Worm (Caenorhabditis elegans) whole organism, L1 larva: Measurements from ENCODE around the gene rab-14.

ENCODE experiments used
- C04F5.9 ChIP-seq: sonication (generic microtip); optimal IDR thresholded peaks from 2 replicates; lab custom pipeline; 2016; ENCODE audit warnings: missing genetic modification characterization, missing compliant biosample characterization
- C34B4.2 ChIP-seq: sonication (generic microtip); optimal IDR thresholded peaks from 2 replicates; lab custom pipeline; 2017; ENCODE audit warnings: mild to moderate bottlenecking, missing genetic modification characterization, missing compliant biosample characterization
- F16B12.6 ChIP-seq: fragments of 150-350 bp; optimal IDR thresholded peaks from 2 replicates; lab custom pipeline; 2014; ENCODE audit warnings: missing biosample characterization, missing genetic modification characterization
- aha-1 ChIP-seq: fragments of 150-350 bp; optimal IDR thresholded peaks from 2 replicates; lab custom pipeline; 2014; ENCODE audit warnings: missing biosample characterization, missing genetic modification characterization
- alr-1 ChIP-seq: fragments of 200-800 bp; sonication (Bioruptor generic); optimal IDR thresholded peaks from 2 replicates; lab custom pipeline; 2018; ENCODE audit warnings: borderline replicate concordance, mild to moderate bottlenecking, missing genetic modification characterization, missing compliant biosample characterization
- ama-1 ChIP-seq: fragments of 150-350 bp; optimal IDR thresholded peaks from 2 replicates; lab custom pipeline; 2014
- ceh-8 ChIP-seq: fragments of 200-800 bp; sonication (Bioruptor generic); optimal IDR thresholded peaks from 2 replicates; lab custom pipeline; 2018; ENCODE audit warnings: mild to moderate bottlenecking, missing genetic modification characterization, moderate library complexity, missing compliant biosample characterization
- ceh-82 ChIP-seq, 3 experiments: fragments of 150-350 bp in 1 of 3; sonication (generic microtip) in 2 of 3; optimal IDR thresholded peaks; 2 replicates each; lab custom pipeline; 2014 to 2017; ENCODE audit warnings: missing biosample characterization in 3 of 3, missing genetic modification characterization in 3 of 3
- ces-1 ChIP-seq: fragments of 150-350 bp; optimal IDR thresholded peaks from 2 replicates; lab custom pipeline; 2014; ENCODE audit warnings: missing biosample characterization, missing genetic modification reagents, missing genetic modification characterization
- efl-3 ChIP-seq: fragments of 200-800 bp; sonication (Bioruptor generic); optimal IDR thresholded peaks from 2 replicates; lab custom pipeline; 2018; ENCODE audit warnings: mild to moderate bottlenecking, missing genetic modification characterization, missing compliant biosample characterization
- egl-27 ChIP-seq, 2 experiments: fragments of 150-350 bp in 1 of 2; sonication (generic microtip); optimal IDR thresholded peaks; 3 replicates each; lab custom pipeline; 2017 to 2018; ENCODE audit warnings: missing biosample characterization in 2 of 2, missing genetic modification characterization in 2 of 2, missing genetic modification reagents in 2 of 2
- ets-5 ChIP-seq: fragments of 200-800 bp; sonication (Bioruptor generic); IDR thresholded peaks from 2 replicates; pipeline ENCODE4 v1.3.6; 2022; ENCODE audit warnings: missing genetic modification characterization, missing compliant biosample characterization
- fkh-10 ChIP-seq: sonication (generic microtip); optimal IDR thresholded peaks from 2 replicates; lab custom pipeline; 2017; ENCODE audit warnings: missing biosample characterization, missing genetic modification reagents, missing genetic modification characterization
- fkh-4 ChIP-seq: sonication (generic microtip); optimal IDR thresholded peaks from 2 replicates; lab custom pipeline; 2016; ENCODE audit warnings: missing compliant biosample characterization, missing genetic modification characterization, borderline replicate concordance
- grh-1 ChIP-seq: fragments of 200-800 bp; sonication (Bioruptor generic); IDR thresholded peaks from 2 replicates; pipeline ENCODE4 v1.3.6; 2022; ENCODE audit warnings: missing genetic modification reagents, missing genetic modification characterization, missing compliant biosample characterization
- hlh-17 ChIP-seq: fragments of 200-800 bp; sonication (Bioruptor generic); optimal IDR thresholded peaks from 2 replicates; lab custom pipeline; 2018; ENCODE audit warnings: missing genetic modification characterization, mild to moderate bottlenecking, missing compliant biosample characterization, moderate library complexity, borderline replicate concordance
- hlh-4 ChIP-seq: sonication (generic microtip); optimal IDR thresholded peaks from 2 replicates; lab custom pipeline; 2016; ENCODE audit warnings: mild to moderate bottlenecking, missing genetic modification characterization, missing compliant biosample characterization
- hpl-2 ChIP-seq: fragments of 150-350 bp; optimal IDR thresholded peaks from 2 replicates; lab custom pipeline; 2014; ENCODE audit warnings: missing biosample characterization, missing genetic modification reagents, missing genetic modification characterization
- irx-1 ChIP-seq: sonication (generic microtip); optimal IDR thresholded peaks from 2 replicates; lab custom pipeline; 2016; ENCODE audit warnings: missing genetic modification characterization, missing compliant biosample characterization
- isw-1 ChIP-seq: fragments of 200-800 bp; sonication (Bioruptor generic); IDR thresholded peaks from 2 replicates; pipeline ENCODE4 v1.3.6; 2022; ENCODE audit warnings: missing genetic modification characterization, missing compliant biosample characterization
- jun-1 ChIP-seq: fragments of 150-350 bp; optimal IDR thresholded peaks from 2 replicates; lab custom pipeline; 2014; ENCODE audit warnings: missing biosample characterization, missing genetic modification reagents, missing genetic modification characterization
- lin-13 ChIP-seq: fragments of 150-350 bp; optimal IDR thresholded peaks from 2 replicates; lab custom pipeline; 2014; ENCODE audit warnings: missing biosample characterization, missing genetic modification reagents, missing genetic modification characterization
- lin-14 ChIP-seq: fragments of 200-800 bp; sonication (Bioruptor generic); optimal IDR thresholded peaks from 2 replicates; lab custom pipeline; 2018; ENCODE audit warnings: mild to moderate bottlenecking, missing genetic modification characterization, moderate library complexity, missing compliant biosample characterization
- lir-3 ChIP-seq: sonication (generic microtip); optimal IDR thresholded peaks from 2 replicates; lab custom pipeline; 2016; ENCODE audit warnings: mild to moderate bottlenecking, missing genetic modification characterization, moderate library complexity, missing compliant biosample characterization; ENCODE audit not compliant: poor library complexity
- mab-9 ChIP-seq: fragments of 200-800 bp; sonication (Bioruptor generic); IDR thresholded peaks from 2 replicates; pipeline ENCODE4 v1.3.6; 2022; ENCODE audit warnings: missing genetic modification reagents, missing genetic modification characterization, missing compliant biosample characterization
- mef-2 ChIP-seq: fragments of 150-350 bp; optimal IDR thresholded peaks from 2 replicates; lab custom pipeline; 2014; ENCODE audit warnings: missing biosample characterization, missing genetic modification characterization
- nhr-11 ChIP-seq: fragments of 150-350 bp; optimal IDR thresholded peaks from 2 replicates; lab custom pipeline; 2014; ENCODE audit warnings: missing biosample characterization, missing genetic modification characterization
- nhr-12 ChIP-seq: sonication (generic microtip); optimal IDR thresholded peaks from 2 replicates; lab custom pipeline; 2017; ENCODE audit warnings: missing biosample characterization, missing genetic modification characterization
- nhr-19 ChIP-seq: fragments of 200-800 bp; sonication (Bioruptor generic); conservative IDR thresholded peaks from 2 replicates; pipeline ENCODE4 v1.3.6; 2022; ENCODE audit warnings: missing genetic modification characterization, missing compliant biosample characterization
- nhr-20 ChIP-seq: sonication (generic microtip); optimal IDR thresholded peaks from 2 replicates; lab custom pipeline; 2016; ENCODE audit warnings: mild to moderate bottlenecking, missing genetic modification characterization, missing compliant biosample characterization
- nhr-237 ChIP-seq: fragments of 150-350 bp; optimal IDR thresholded peaks from 2 replicates; lab custom pipeline; 2014; ENCODE audit warnings: missing biosample characterization, missing genetic modification characterization
- nhr-28 ChIP-seq: fragments of 150-350 bp; optimal IDR thresholded peaks from 2 replicates; lab custom pipeline; 2014; ENCODE audit warnings: missing biosample characterization, missing genetic modification characterization
- nhr-47 ChIP-seq: sonication (generic microtip); optimal IDR thresholded peaks from 2 replicates; lab custom pipeline; 2016; ENCODE audit warnings: mild to moderate bottlenecking, missing genetic modification characterization, moderate library complexity, missing compliant biosample characterization
- nhr-71 ChIP-seq: sonication (generic microtip); optimal IDR thresholded peaks from 2 replicates; lab custom pipeline; 2016; ENCODE audit warnings: mild to moderate bottlenecking, missing genetic modification characterization, moderate library complexity, missing compliant biosample characterization
- nhr-77 ChIP-seq: fragments of 150-350 bp; optimal IDR thresholded peaks from 2 replicates; lab custom pipeline; 2014; ENCODE audit warnings: missing biosample characterization, missing genetic modification characterization
- nhr-84 ChIP-seq: sonication (generic microtip); optimal IDR thresholded peaks from 2 replicates; lab custom pipeline; 2017; ENCODE audit warnings: missing biosample characterization, missing genetic modification characterization
- nhr-90 ChIP-seq: sonication (generic microtip); optimal IDR thresholded peaks from 2 replicates; lab custom pipeline; 2016; ENCODE audit warnings: mild to moderate bottlenecking, missing genetic modification characterization, missing compliant biosample characterization; ENCODE audit not compliant: poor library complexity
- pag-3 ChIP-seq: sonication (generic microtip); optimal IDR thresholded peaks from 2 replicates; lab custom pipeline; 2017; ENCODE audit warnings: missing genetic modification characterization, mild to moderate bottlenecking, missing compliant biosample characterization, antibody characterized with exemption, borderline replicate concordance; ENCODE audit not compliant: insufficient read depth
- skn-1 ChIP-seq: fragments of 150-350 bp; optimal IDR thresholded peaks from 2 replicates; lab custom pipeline; 2014; ENCODE audit warnings: missing biosample characterization, missing genetic modification characterization
- sox-4 ChIP-seq: sonication (generic microtip); optimal IDR thresholded peaks from 2 replicates; lab custom pipeline; 2016; ENCODE audit warnings: missing genetic modification characterization, missing compliant biosample characterization
- sptf-1 ChIP-seq: fragments of 150-350 bp; optimal IDR thresholded peaks from 2 replicates; lab custom pipeline; 2014; ENCODE audit warnings: missing biosample characterization, missing genetic modification characterization
- sup-37 ChIP-seq: fragments of 200-800 bp; sonication (Bioruptor generic); optimal IDR thresholded peaks from 2 replicates; lab custom pipeline; 2018; ENCODE audit warnings: mild to moderate bottlenecking, missing genetic modification characterization, missing compliant biosample characterization
- tlp-1 ChIP-seq: fragments of 150-350 bp; optimal IDR thresholded peaks from 2 replicates; lab custom pipeline; 2014; ENCODE audit warnings: missing biosample characterization, missing genetic modification characterization
- unc-130 ChIP-seq: fragments of 150-350 bp; optimal IDR thresholded peaks from 2 replicates; lab custom pipeline; 2017; ENCODE audit warnings: missing biosample characterization, missing genetic modification characterization, inconsistent platforms
- unc-86 ChIP-seq: sonication (generic microtip); optimal IDR thresholded peaks from 2 replicates; lab custom pipeline; 2016; ENCODE audit warnings: missing genetic modification characterization, missing compliant biosample characterization
- vab-15 ChIP-seq: sonication (generic microtip); optimal IDR thresholded peaks from 2 replicates; lab custom pipeline; 2017; ENCODE audit warnings: missing genotype, mild to moderate bottlenecking, missing genetic modification characterization, missing compliant biosample characterization
- xbp-1 ChIP-seq: sonication (generic microtip); optimal IDR thresholded peaks from 2 replicates; lab custom pipeline; 2016; ENCODE audit warnings: missing genetic modification characterization, missing compliant biosample characterization
- zag-1 ChIP-seq: fragments of 150-350 bp; optimal IDR thresholded peaks from 2 replicates; lab custom pipeline; 2014; ENCODE audit warnings: missing biosample characterization, missing genetic modification characterization
- zip-4 ChIP-seq: fragments of 200-800 bp; sonication (Bioruptor generic); optimal IDR thresholded peaks from 2 replicates; lab custom pipeline; 2018; ENCODE audit warnings: mild to moderate bottlenecking, missing genetic modification characterization, moderate library complexity, missing compliant biosample characterization
- ztf-11 ChIP-seq, 2 experiments: sonication (generic microtip); optimal IDR thresholded peaks; 2 replicates each; lab custom pipeline; 2016 to 2017; ENCODE audit warnings: missing genetic modification characterization in 2 of 2, missing biosample characterization in 1 of 2, missing compliant biosample characterization in 1 of 2

Gene rab-14

ce11 chrX:15567986-15568940 lies 38.2 kb downstream of the rab-14 start, which contains the start of gene dyn-1 (continued):
- TF ChIP-seq mef-2 (no peak), lin-14 (GFP tag; lab: Kevin White, UChicago) (peak; percentile 88), nhr-11 (tag; lab: Kevin White, UChicago) (no peak), zip-4 (GFP tag; lab: Kevin White, UChicago) (peak; percentile 39), nhr-84 (tag; lab: Kevin White, UChicago) (no peak), hlh-4 (tag; lab: Kevin White, UChicago) (no peak), ztf-11 (tag; optimal IDR thresholded peaks at IDR 0.05; lab: Kevin White, UChicago) (peak in 1 of 2 experiments; percentile 5), skn-1 (tag; lab: Kevin White, UChicago) (no peak), nhr-237 (tag; lab: Kevin White, UChicago) (no peak), nhr-12 (tag; lab: Kevin White, UChicago) (no peak), xbp-1 (tag; lab: Kevin White, UChicago) (peak; percentile 47), nhr-47 (peak; percentile 70), egl-27 (tag; optimal IDR thresholded peaks at IDR 0.05; lab: Kevin White, UChicago) (no peak), hlh-17 (GFP tag; lab: Kevin White, UChicago) (no peak), aha-1 (tag; lab: Kevin White, UChicago) (no peak), mab-9 (no peak), sup-37 (no peak), C04F5.9 (tag; lab: Kevin White, UChicago) (peak; percentile 51), ceh-82 (tag; optimal IDR thresholded peaks at IDR 0.05; lab: Kevin White, UChicago) (peak in 2 of 3 experiments; percentile 33 to 58), nhr-77 (tag; lab: Kevin White, UChicago) (peak; percentile 38), lin-13 (GFP tag; lab: Kevin White, UChicago) (peak; percentile 71), tlp-1 (tag; lab: Kevin White, UChicago) (no peak), F16B12.6 (tag; lab: Kevin White, UChicago) (peak; percentile 1), zag-1 (no peak), nhr-90 (tag; lab: Kevin White, UChicago) (peak; percentile 81), ets-5 (GFP tag; lab: Robert Waterston, UW) (no peak), lir-3 (tag; lab: Kevin White, UChicago) (peak; percentile 77), C34B4.2 (tag; lab: Kevin White, UChicago) (no peak), vab-15 (tag; lab: Kevin White, UChicago) (no peak), alr-1 (no peak), grh-1 (GFP tag; lab: Robert Waterston, UW) (peak; percentile 49), fkh-4 (tag; lab: Kevin White, UChicago) (no peak), fkh-10 (GFP tag; lab: Kevin White, UChicago) (no peak), irx-1 (tag; lab: Kevin White, UChicago) (peak; percentile 57), ama-1 (lab: Kevin White, UChicago) (no peak), hpl-2 (GFP tag; lab: Kevin White, UChicago) (no peak), nhr-19 (peak; percentile 69), unc-130 (peak; percentile 45), pag-3 (tag; lab: Kevin White, UChicago) (peak; percentile 77), sox-4 (tag; lab: Kevin White, UChicago) (no peak), jun-1 (tag; lab: Kevin White, UChicago) (peak; percentile 39), nhr-28 (tag; lab: Kevin White, UChicago) (no peak), isw-1 (no peak), unc-86 (tag; lab: Kevin White, UChicago) (peak; percentile 0), sptf-1 (no peak), ces-1 (GFP tag; lab: Kevin White, UChicago) (no peak), nhr-20 (tag; lab: Kevin White, UChicago) (peak; percentile 84), ceh-8 (GFP tag; lab: Kevin White, UChicago) (no peak), nhr-71 (tag; lab: Kevin White, UChicago) (peak; percentile 86), efl-3 (GFP tag; lab: Kevin White, UChicago) (no peak)
